3 worm cellular contexts compared by ENCODE assay signal in the genomic region with DNA sequence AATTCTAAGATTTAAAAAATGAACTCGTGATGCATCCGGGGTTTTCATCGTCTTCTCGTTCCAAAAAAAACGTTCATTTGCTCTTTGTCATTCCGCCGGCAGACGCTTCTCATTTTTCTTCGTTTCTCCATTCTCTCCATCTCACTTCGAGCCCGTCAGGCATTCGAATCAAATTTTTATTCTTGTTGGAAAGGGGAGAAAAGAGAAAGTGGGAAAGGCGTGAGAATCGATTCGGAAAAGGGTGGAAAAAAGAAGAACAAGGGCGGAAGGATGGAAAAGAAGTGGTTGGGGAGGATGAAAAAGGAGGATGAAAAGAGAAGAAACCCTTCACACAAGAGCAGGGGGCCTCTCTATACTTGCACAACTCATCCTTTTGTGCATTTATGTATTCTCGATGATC.
TF ChIP-seq lines count a peak whose summit lies in the region.

No protein-coding gene starts in this region.

TF ChIP-seq in whole organism, L2 larva, 48 proteins besides CTCF, POLR2A, EP300 and RAD21 (continued from another document):
- TF ChIP-seq crh-2 (tag; optimal IDR thresholded peaks at IDR 0.05; lab: Kevin White, UChicago) (peak; percentile 31), C34F6.9 (tag; optimal IDR thresholded peaks at IDR 0.05; lab: Kevin White, UChicago) (peak; percentile 33), R02D3.7 (tag; optimal IDR thresholded peaks at IDR 0.05; lab: Kevin White, UChicago) (no peak), sem-4 (tag; optimal IDR thresholded peaks at IDR 0.05; lab: Kevin White, UChicago) (no peak), sma-3 (GFP tag; optimal IDR thresholded peaks at IDR 0.05; lab: Kevin White, UChicago) (no peak), nhr-11 (tag; optimal IDR thresholded peaks at IDR 0.05; lab: Kevin White, UChicago) (no peak), lsy-2 (tag; optimal IDR thresholded peaks at IDR 0.05; lab: Kevin White, UChicago) (peak in 1 of 2 experiments; percentile 31), skn-1 (tag; optimal IDR thresholded peaks at IDR 0.05; lab: Kevin White, UChicago) (no peak), gmeb-1 (tag; optimal IDR thresholded peaks at IDR 0.05; lab: Kevin White, UChicago) (no peak), lin-11 (tag; optimal IDR thresholded peaks at IDR 0.05; lab: Kevin White, UChicago) (no peak), fos-1 (tag; optimal IDR thresholded peaks at IDR 0.05; lab: Kevin White, UChicago) (no peak), mdl-1 (tag; optimal IDR thresholded peaks at IDR 0.05; lab: Kevin White, UChicago) (no peak), unc-39 (tag; optimal IDR thresholded peaks at IDR 0.05; lab: Kevin White, UChicago) (no peak), nhr-237 (tag; optimal IDR thresholded peaks at IDR 0.05; lab: Kevin White, UChicago) (no peak), ztf-11 (tag; optimal IDR thresholded peaks at IDR 0.05; lab: Kevin White, UChicago) (no peak), peb-1 (tag; optimal IDR thresholded peaks at IDR 0.05; lab: Kevin White, UChicago) (no peak), nhr-10 (tag; optimal IDR thresholded peaks at IDR 0.05; lab: Kevin White, UChicago) (no peak), nhr-77 (tag; optimal IDR thresholded peaks at IDR 0.05; lab: Kevin White, UChicago) (no peak), mbf-1 (tag; optimal IDR thresholded peaks at IDR 0.05; lab: Kevin White, UChicago) (no peak), snpc-4 (tag; optimal IDR thresholded peaks at IDR 0.05; lab: Kevin White, UChicago) (no peak), nhr-25 (tag; optimal IDR thresholded peaks at IDR 0.05; lab: Kevin White, UChicago) (no peak), ZK546.5 (tag; optimal IDR thresholded peaks at IDR 0.05; lab: Kevin White, UChicago) (no peak), aly-2 (tag; optimal IDR thresholded peaks at IDR 0.05; lab: Kevin White, UChicago) (no peak), nhr-12 (tag; optimal IDR thresholded peaks at IDR 0.05; lab: Kevin White, UChicago) (no peak), elt-1 (tag; optimal IDR thresholded peaks at IDR 0.05; lab: Kevin White, UChicago) (no peak), ceh-16 (tag; optimal IDR thresholded peaks at IDR 0.05; lab: Kevin White, UChicago) (no peak)

TF ChIP-seq in whole organism, L4 larva, 104 proteins besides CTCF, POLR2A, EP300 and RAD21 (continued from another document):
- TF ChIP-seq lir-3 (tag; optimal IDR thresholded peaks at IDR 0.05; lab: Kevin White, UChicago) (no peak), mep-1 (tag; optimal IDR thresholded peaks at IDR 0.05; lab: Kevin White, UChicago) (peak; percentile 32)

TF ChIP-seq in whole organism, late embryonic, 69 proteins besides CTCF, POLR2A, EP300 and RAD21 (continued from another document):
- TF ChIP-seq sox-2 (GFP tag; IDR thresholded peaks at IDR 0.05; lab: Robert Waterston, UW) = no peak
- TF ChIP-seq ceh-18 (tag; optimal IDR thresholded peaks at IDR 0.05; lab: Kevin White, UChicago) = no peak
- TF ChIP-seq nfya-1 (tag; optimal IDR thresholded peaks at IDR 0.05; lab: Kevin White, UChicago) = no peak
- TF ChIP-seq rnt-1 (tag; optimal IDR thresholded peaks at IDR 0.05; lab: Kevin White, UChicago) = no peak
- TF ChIP-seq mec-3 (tag; optimal IDR thresholded peaks at IDR 0.05; lab: Kevin White, UChicago; ENCODE audit: borderline replicate concordance) = no peak
